Fruit fly (Drosophila melanogaster) whole organism, larva: Measurements from ENCODE around the gene GluClalpha.

Experiments used
- noc ChIP-seq: fragments of 200-800 bp; sonication (Bioruptor generic); optimal IDR thresholded peaks from 3 replicates; lab custom pipeline; 2019; ENCODE audit warnings: missing biosample characterization, mild to moderate bottlenecking, missing genetic modification characterization, moderate library complexity

Gene GluClalpha

dm6 chr3R:19790805-19791572 is 60.5 kb downstream of the GluClalpha start:
- TF ChIP-seq noc (tag; lab: Kevin White, UChicago) = no peak

DNA sequence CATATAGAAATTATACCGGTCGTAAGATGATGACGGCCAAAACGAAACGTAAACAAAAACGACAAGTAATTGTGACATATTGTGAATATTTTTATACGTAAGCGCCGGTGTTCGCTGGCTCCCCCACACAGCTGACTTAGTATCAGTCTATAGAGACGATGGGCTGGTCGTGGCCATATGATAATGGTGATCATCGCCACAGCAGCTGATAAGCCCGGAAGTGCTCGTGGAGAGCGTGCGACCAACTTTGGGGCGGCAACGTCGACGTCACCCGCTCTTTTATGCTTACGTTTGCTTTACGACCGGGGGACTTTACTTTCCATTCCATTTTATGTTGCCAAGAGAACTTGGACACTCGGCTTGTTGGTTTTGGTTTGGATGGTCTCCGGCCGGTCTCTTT is 62.2 kb downstream of the GluClalpha start:
- no peak for TF ChIP-seq noc (tag; lab: Kevin White, UChicago)

- TF ChIP-seq noc (tag; lab: Kevin White, UChicago) = no peak
These were observed 63.1 kb downstream of the GluClalpha start for dm6 chr3R:19793661-19794060.

DNA sequence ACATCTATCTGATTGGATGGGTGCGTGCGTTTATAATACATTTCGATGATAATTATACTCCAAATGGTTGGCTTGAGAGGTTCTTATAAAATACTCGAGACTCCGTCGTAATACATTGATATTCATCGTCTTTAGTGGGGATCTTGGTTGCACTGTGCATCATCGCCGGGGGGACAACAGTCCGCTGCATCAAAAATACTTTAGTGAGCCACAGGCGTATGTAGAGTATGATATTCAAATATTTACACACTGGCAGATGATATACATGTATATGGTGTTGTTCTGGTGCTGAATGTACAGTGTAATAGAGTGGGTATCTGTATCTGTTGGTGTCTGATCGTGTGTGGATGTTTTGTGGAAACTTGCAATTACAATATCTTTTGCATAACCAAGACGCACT is 64.8 kb downstream of the GluClalpha start:
- no peak for TF ChIP-seq noc (tag; lab: Kevin White, UChicago)

DNA sequence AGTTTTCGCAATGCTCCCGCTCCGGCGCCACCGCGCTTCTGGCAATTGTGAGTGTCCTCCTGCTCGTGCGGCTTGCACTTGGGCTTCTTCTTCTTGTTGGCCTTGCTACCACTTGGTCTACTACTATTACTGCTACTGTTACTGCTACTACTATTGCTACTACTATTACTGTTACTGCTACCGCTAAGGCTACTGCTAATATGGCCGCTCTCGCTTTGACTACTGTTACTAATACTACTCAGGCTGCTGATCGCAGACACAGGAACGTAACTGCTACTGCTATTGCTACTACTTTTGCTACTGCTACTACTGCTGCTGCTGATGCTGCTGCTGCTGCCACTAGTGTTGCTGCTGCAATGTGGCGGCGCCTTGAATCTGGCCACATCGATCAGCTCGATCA is 66.3 kb downstream of the GluClalpha start:
- no peak for TF ChIP-seq noc (tag; lab: Kevin White, UChicago)

DNA sequence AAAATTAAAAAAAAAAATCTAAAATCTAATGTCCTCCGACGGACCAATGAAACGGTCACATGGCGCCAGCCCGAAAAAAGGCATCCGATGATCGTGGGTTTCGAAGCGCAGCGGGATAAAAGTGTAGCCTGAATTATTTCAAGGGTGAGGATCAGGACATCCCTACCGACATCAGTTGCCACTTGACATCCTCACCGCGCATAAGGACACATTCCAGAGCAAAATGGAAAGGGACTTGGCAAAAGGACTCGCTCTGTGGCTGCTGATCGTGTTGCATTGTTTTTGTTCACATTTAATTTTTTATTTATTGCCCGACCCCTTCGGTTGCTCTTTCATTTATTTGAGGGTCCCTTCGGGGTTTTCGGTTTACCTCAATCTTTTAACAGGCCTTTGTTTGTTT is 69.1 kb downstream of the GluClalpha start:
- TF ChIP-seq noc (tag; lab: Kevin White, UChicago) = no peak

DNA sequence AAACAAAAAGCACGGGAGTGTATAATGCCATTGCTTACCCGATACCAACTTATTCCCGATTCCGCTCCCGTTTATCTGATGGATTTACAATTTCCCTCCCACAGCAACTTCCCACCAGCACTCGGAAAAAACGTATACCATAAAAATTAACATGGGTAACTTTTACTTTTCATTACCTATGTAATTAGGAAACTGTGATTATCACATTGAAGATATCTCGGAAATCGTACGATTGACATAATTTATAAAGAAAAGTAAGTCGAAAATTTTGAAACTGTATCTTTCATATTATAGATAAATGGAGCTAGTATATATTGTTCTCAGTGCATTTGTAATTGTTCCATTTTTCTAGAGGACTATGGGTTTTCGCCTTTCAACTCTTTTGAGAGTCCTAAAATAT is 71.2 kb downstream of the GluClalpha start:
- TF ChIP-seq noc (tag; lab: Kevin White, UChicago) = no peak

DNA sequence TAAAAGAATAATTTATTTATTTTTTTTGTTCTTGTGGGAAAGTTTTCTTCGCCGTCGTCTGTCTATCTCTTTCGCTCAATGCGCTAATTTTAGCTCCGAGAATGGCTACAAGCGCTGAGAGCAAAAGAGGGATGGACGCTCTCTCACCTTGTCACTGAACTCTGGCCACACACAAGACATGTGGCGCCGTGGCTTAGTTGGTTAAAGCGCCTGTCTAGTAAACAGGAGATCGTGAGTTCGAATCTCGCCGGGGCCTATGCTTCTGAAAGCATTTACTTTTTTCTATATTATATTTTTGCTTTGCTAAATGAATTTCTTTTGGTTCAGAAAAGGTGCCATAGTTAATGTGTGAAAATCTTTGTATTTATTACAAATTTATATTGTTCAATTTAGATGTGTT is 72.0 kb downstream of the GluClalpha start:
- TF ChIP-seq noc (tag; lab: Kevin White, UChicago) = no peak

DNA sequence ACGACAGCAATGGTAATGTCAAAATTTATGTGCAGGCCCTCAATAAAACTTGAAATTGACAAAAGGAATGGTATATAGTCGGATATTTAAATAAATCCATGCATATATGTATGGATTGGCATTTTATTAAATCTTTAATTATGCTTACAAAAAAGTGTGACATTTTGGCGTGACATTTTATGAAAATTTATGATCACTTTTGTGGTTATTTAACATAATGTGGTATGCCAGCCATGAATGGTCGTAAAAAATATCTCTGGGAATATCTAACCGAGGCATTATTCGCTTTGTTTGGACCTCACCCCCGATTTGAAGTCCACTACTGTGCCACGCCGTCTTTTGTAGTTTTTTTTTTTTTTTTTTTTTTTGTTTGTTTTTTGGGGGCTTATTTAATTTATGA is 73.0 kb downstream of the GluClalpha start:
- TF ChIP-seq noc (tag; lab: Kevin White, UChicago) = no peak

- no peak for TF ChIP-seq noc (tag; lab: Kevin White, UChicago)
These were observed 74.4 kb downstream of the GluClalpha start for dm6 chr3R:19804905-19805304.

DNA sequence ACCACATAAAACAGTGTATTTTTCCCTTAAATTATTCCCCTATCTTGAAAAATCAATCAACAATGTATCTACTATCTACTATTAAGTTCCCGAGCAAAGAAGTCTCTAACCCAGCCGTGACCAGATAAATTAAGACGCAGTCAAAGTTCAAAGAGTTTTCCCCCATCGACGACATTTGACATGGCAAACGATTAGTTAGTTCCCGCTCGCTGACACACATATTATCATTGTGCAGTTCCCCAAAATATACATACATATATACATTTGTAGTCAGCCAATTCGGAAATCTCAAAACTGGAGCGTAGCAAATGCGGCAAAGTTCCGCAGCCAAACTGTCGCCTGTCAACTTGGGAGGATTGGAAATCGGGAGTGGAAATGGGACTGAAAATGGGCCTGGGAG is 76.6 kb downstream of the GluClalpha start:
- TF ChIP-seq noc (tag; lab: Kevin White, UChicago) = no peak

- no peak for TF ChIP-seq noc (tag; lab: Kevin White, UChicago)
These were observed 77.4 kb downstream of the GluClalpha start for dm6 chr3R:19807745-19808429.

dm6 chr3R:19808430-19808756 is 77.9 kb downstream of the GluClalpha start:
- no peak for TF ChIP-seq noc (tag; lab: Kevin White, UChicago)

DNA sequence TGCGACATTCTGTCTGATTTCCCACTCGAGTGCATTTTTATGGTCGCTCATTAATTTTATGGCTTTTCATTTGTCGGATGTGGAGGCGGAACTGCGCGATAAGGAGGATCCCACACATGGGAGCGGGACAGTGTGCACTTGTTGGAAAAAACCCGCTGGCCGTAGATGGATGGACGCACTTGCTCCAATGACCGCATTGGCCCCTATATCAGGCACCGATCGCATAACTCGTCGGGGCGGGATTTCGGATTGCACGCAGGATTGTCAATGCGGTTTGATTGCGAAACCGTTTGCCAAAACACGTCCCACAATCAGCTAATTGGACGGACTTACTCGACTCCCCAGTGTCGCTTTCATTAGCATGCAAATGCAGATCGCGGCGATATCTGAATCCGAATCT is 81.0 kb downstream of the GluClalpha start:
- TF ChIP-seq noc (tag; lab: Kevin White, UChicago) = no peak

DNA sequence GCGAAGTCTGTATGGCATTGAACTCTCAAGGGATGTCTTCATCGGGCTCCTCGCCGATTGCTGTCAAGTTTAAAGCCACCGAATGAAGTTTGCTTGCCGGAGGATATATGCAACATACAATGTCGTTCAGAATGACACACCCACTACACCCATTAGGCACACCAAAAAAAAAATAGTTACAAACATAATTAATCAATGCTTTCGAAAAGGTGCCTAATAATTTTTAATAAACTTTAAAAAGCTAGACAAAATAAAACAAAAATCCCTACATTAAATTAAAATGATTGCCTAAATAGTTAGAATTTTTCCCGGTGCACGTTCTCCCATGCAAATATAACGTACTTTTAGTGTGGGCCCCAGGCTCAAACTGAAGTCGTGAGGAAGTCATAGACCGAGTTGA is 82.0 kb downstream of the GluClalpha start:
- no peak for TF ChIP-seq noc (tag; lab: Kevin White, UChicago)

dm6 chr3R:19813217-19813616 is 82.7 kb downstream of the GluClalpha start:
- TF ChIP-seq noc (tag; lab: Kevin White, UChicago) = no peak

DNA sequence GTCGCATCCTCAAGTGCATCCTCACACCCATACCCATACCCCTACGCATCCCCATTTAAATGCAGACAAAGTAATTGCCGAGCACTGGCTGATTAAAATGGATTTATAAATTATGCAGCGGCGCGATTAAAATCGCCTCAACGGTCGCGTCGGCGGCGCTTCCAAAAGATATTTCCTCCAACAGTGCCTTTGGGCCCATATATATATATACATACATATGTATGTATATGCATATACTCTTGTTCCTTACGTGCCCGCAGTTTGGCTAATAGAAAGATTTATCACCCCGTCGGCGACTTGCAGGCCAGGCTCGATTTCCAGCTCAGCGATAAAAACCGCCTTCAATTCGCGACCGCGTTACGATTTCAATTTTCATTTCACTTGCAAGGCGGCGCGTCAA is 86.2 kb downstream of the GluClalpha start:
- TF ChIP-seq noc (tag; lab: Kevin White, UChicago) = no peak
